Fruit fly (Drosophila melanogaster) whole organism, embryonic: Measurements from ENCODE around the gene hiro.

ENCODE experiments used
- Asciz ChIP-seq: fragments of 200-800 bp; sonication (Bioruptor generic); optimal IDR thresholded peaks from 2 replicates; lab custom pipeline; 2017; ENCODE audit warnings: missing biosample characterization, mild to moderate bottlenecking, missing genetic modification characterization, missing genetic modification reagents
- BEAF-32 ChIP-seq: fragments of 200-800 bp; sonication (Bioruptor generic); optimal IDR thresholded peaks from 3 replicates; lab custom pipeline; 2017; ENCODE audit warnings: missing biosample characterization, missing genetic modification characterization, mild to moderate bottlenecking, moderate library complexity, missing genetic modification reagents
- CG11398 ChIP-seq: fragments of 200-800 bp; sonication (Bioruptor generic); optimal IDR thresholded peaks from 2 replicates; lab custom pipeline; 2016; ENCODE audit warnings: missing biosample characterization, missing genetic modification characterization
- CG11456 ChIP-seq: fragments of 200-800 bp; sonication (Bioruptor generic); IDR thresholded peaks from 3 replicates; pipeline ENCODE4 v1.3.6; 2022; ENCODE audit warnings: missing biosample characterization, missing genetic modification characterization
- CG11723 ChIP-seq: fragments of 200-800 bp; sonication (Bioruptor generic); optimal IDR thresholded peaks from 2 replicates; lab custom pipeline; 2017; ENCODE audit warnings: missing biosample characterization, mild to moderate bottlenecking, missing genetic modification characterization
- CG12104 ChIP-seq: fragments of 200-800 bp; sonication (Bioruptor generic); optimal IDR thresholded peaks from 3 replicates; lab custom pipeline; 2016; ENCODE audit warnings: missing biosample characterization, missing genetic modification characterization
- CG15269 ChIP-seq: fragments of 200-800 bp; sonication (Bioruptor generic); optimal IDR thresholded peaks from 2 replicates; lab custom pipeline; 2018; ENCODE audit warnings: missing biosample characterization, mild to moderate bottlenecking, missing genetic modification characterization, moderate library complexity
- CG1602 ChIP-seq: fragments of 200-800 bp; sonication (Bioruptor generic); optimal IDR thresholded peaks from 3 replicates; lab custom pipeline; 2016; ENCODE audit warnings: missing biosample characterization, missing genetic modification characterization
- CG17328 ChIP-seq: fragments of 200-800 bp; sonication (Bioruptor generic); IDR thresholded peaks from 2 replicates; pipeline ENCODE4 v1.3.6; 2022; ENCODE audit warnings: missing biosample characterization, missing genetic modification characterization
- CG17359 ChIP-seq: fragments of 200-800 bp; sonication (Bioruptor generic); optimal IDR thresholded peaks from 3 replicates; lab custom pipeline; 2018; ENCODE audit warnings: missing biosample characterization, mild to moderate bottlenecking, missing genetic modification characterization, moderate library complexity
- CG2129 ChIP-seq: fragments of 200-800 bp; sonication (Bioruptor generic); IDR thresholded peaks from 2 replicates; pipeline ENCODE4 v1.3.6; 2022; ENCODE audit warnings: missing biosample characterization, missing genetic modification characterization; ENCODE audit not compliant: partially characterized antibody
- CG2678 ChIP-seq: fragments of 200-800 bp; sonication (Bioruptor generic); optimal IDR thresholded peaks from 3 replicates; lab custom pipeline; 2019; ENCODE audit warnings: missing biosample characterization, mild to moderate bottlenecking, missing genetic modification characterization, moderate library complexity
- CG33557 ChIP-seq: fragments of 200-800 bp; sonication (Bioruptor generic); optimal IDR thresholded peaks from 2 replicates; lab custom pipeline; 2019; ENCODE audit warnings: missing biosample characterization, mild to moderate bottlenecking, missing genetic modification characterization, moderate library complexity
- CG34376 ChIP-seq: fragments of 200-800 bp; sonication (Bioruptor generic); optimal IDR thresholded peaks from 2 replicates; lab custom pipeline; 2018; ENCODE audit warnings: missing biosample characterization, mild to moderate bottlenecking, missing genetic modification characterization
- CG4282 ChIP-seq: fragments of 200-800 bp; sonication (Bioruptor generic); optimal IDR thresholded peaks from 2 replicates; lab custom pipeline; 2016; ENCODE audit warnings: missing biosample characterization, missing genetic modification characterization
- CG6654 ChIP-seq: fragments of 200-800 bp; sonication (Bioruptor generic); optimal IDR thresholded peaks from 2 replicates; lab custom pipeline; 2017; ENCODE audit warnings: missing biosample characterization, mild to moderate bottlenecking, missing genetic modification characterization
- CG8281 ChIP-seq: fragments of 200-800 bp; sonication (Bioruptor generic); optimal IDR thresholded peaks from 2 replicates; lab custom pipeline; 2018; ENCODE audit warnings: missing biosample characterization, mild to moderate bottlenecking, missing genetic modification characterization, moderate library complexity
- CG9876 ChIP-seq: fragments of 200-800 bp; sonication (Bioruptor generic); optimal IDR thresholded peaks from 2 replicates; lab custom pipeline; 2016; ENCODE audit warnings: missing biosample characterization, missing genetic modification characterization
- CG9932 ChIP-seq: fragments of 200-800 bp; sonication (Bioruptor generic); IDR thresholded peaks from 2 replicates; pipeline ENCODE4 v1.3.6; 2022; ENCODE audit warnings: missing biosample characterization, missing genetic modification characterization
- D ChIP-seq, 2 experiments: fragments of 200-800 bp in 1 of 2; fragments of >200 bp in 1 of 2; sonication (Bioruptor generic) in 1 of 2; optimal IDR thresholded peaks; 2 replicates in 1 of 2; 3 replicates in 1 of 2; lab custom pipeline; 2017; ENCODE audit warnings: mild to moderate bottlenecking in 1 of 2, missing biosample characterization in 1 of 2, missing genetic modification characterization in 1 of 2, missing genetic modification reagents in 1 of 2
- Dp ChIP-seq: fragments of 200-800 bp; sonication (Bioruptor generic); optimal IDR thresholded peaks from 2 replicates; lab custom pipeline; 2018; ENCODE audit warnings: missing biosample characterization, mild to moderate bottlenecking, missing genetic modification characterization, moderate library complexity
- Dref ChIP-seq: fragments of 200-800 bp; sonication (Bioruptor generic); IDR thresholded peaks from 2 replicates; pipeline ENCODE4 v1.3.6; 2022; ENCODE audit warnings: missing biosample characterization, missing genetic modification characterization
- HLHmδ ChIP-seq: fragments of 200-800 bp; sonication (Bioruptor generic); optimal IDR thresholded peaks from 2 replicates; lab custom pipeline; 2018; ENCODE audit warnings: missing biosample characterization, mild to moderate bottlenecking, missing genetic modification characterization, moderate library complexity
- Rfx ChIP-seq: fragments of 200-800 bp; sonication (Bioruptor generic); IDR thresholded peaks from 2 replicates; pipeline ENCODE4 v1.3.6; 2022; ENCODE audit warnings: missing biosample characterization, missing genetic modification characterization
- Trl ChIP-seq, 3 experiments: fragments of >200 bp in 2 of 3; fragments of 200-800 bp in 1 of 3; sonication (Bioruptor generic) in 1 of 3; optimal IDR thresholded peaks; 2 replicates in 1 of 3; 3 replicates in 2 of 3; lab custom pipeline; 2016 to 2017; ENCODE audit warnings: missing biosample characterization in 1 of 3, missing genetic modification characterization in 1 of 3
- ash1 ChIP-seq: fragments of 200-800 bp; sonication (Bioruptor generic); optimal IDR thresholded peaks from 2 replicates; lab custom pipeline; 2018; ENCODE audit warnings: missing biosample characterization, mild to moderate bottlenecking, missing genetic modification characterization
- ato ChIP-seq: fragments of 200-800 bp; sonication (Bioruptor generic); IDR thresholded peaks from 2 replicates; pipeline ENCODE4 v1.3.6; 2022; ENCODE audit warnings: missing biosample characterization, missing genetic modification characterization; ENCODE audit not compliant: partially characterized antibody
- az2 ChIP-seq: fragments of 200-800 bp; sonication (Bioruptor generic); optimal IDR thresholded peaks from 3 replicates; lab custom pipeline; 2016; ENCODE audit warnings: missing biosample characterization, missing genetic modification characterization
- cato ChIP-seq: fragments of 200-800 bp; sonication (Bioruptor generic); optimal IDR thresholded peaks from 2 replicates; lab custom pipeline; 2016; ENCODE audit warnings: missing biosample characterization, missing genetic modification characterization, borderline replicate concordance
- croc ChIP-seq: fragments of 200-800 bp; sonication (Bioruptor generic); conservative IDR thresholded peaks from 3 replicates; pipeline ENCODE4 v1.3.6; 2022; ENCODE audit warnings: missing biosample characterization, missing genetic modification characterization
- eyg ChIP-seq: fragments of 200-800 bp; sonication (Bioruptor generic); optimal IDR thresholded peaks from 3 replicates; lab custom pipeline; 2016; ENCODE audit warnings: missing biosample characterization, missing genetic modification characterization
- gro ChIP-seq: fragments of 200-800 bp; sonication (Bioruptor generic); optimal IDR thresholded peaks from 2 replicates; lab custom pipeline; 2016; ENCODE audit warnings: missing biosample characterization, missing genetic modification characterization
- gsb-n ChIP-seq: fragments of 200-800 bp; sonication (Bioruptor generic); optimal IDR thresholded peaks from 3 replicates; lab custom pipeline; 2018; ENCODE audit warnings: missing biosample characterization, mild to moderate bottlenecking, missing genetic modification characterization
- ham ChIP-seq: fragments of 200-800 bp; sonication (Bioruptor generic); IDR thresholded peaks from 2 replicates; pipeline ENCODE4 v1.3.6; 2022; ENCODE audit warnings: missing biosample characterization, missing genetic modification characterization
- knrl ChIP-seq: fragments of 200-800 bp; sonication (Bioruptor generic); IDR thresholded peaks from 3 replicates; pipeline ENCODE4 v1.3.6; 2022; ENCODE audit warnings: missing biosample characterization, missing genetic modification characterization; ENCODE audit not compliant: partially characterized antibody
- lov ChIP-seq, 2 experiments: fragments of 200-800 bp in 1 of 2; fragments of >200 bp in 1 of 2; sonication (Bioruptor generic) in 1 of 2; IDR thresholded peaks in 1 of 2; optimal IDR thresholded peaks in 1 of 2; 2 replicates in 1 of 2; 3 replicates in 1 of 2; pipeline versions ENCODE4 v1.3.6 to Lab custom; 2017 to 2022; ENCODE audit warnings: missing biosample characterization in 1 of 2, missing genetic modification characterization in 1 of 2
- mam ChIP-seq: fragments of 200-800 bp; sonication (Bioruptor generic); optimal IDR thresholded peaks from 3 replicates; lab custom pipeline; 2016; ENCODE audit warnings: missing biosample characterization, missing genetic modification characterization
- otp ChIP-seq: fragments of 200-800 bp; sonication (Bioruptor generic); IDR thresholded peaks from 3 replicates; pipeline ENCODE4, ENCODE4 v1.3.6; 2022; ENCODE audit warnings: missing biosample characterization, missing genetic modification characterization
- psq ChIP-seq: fragments of 200-800 bp; sonication (Bioruptor generic); optimal IDR thresholded peaks from 2 replicates; lab custom pipeline; 2017; ENCODE audit warnings: missing biosample characterization, missing genetic modification characterization
- scrt ChIP-seq: fragments of 200-800 bp; sonication (Bioruptor generic); optimal IDR thresholded peaks from 2 replicates; lab custom pipeline; 2018; ENCODE audit warnings: missing biosample characterization, mild to moderate bottlenecking, missing genetic modification characterization, moderate library complexity
- sima ChIP-seq: fragments of 200-800 bp; sonication (Bioruptor generic); optimal IDR thresholded peaks from 2 replicates; lab custom pipeline; 2016; ENCODE audit warnings: missing biosample characterization, missing genetic modification characterization
- sob ChIP-seq: fragments of 200-800 bp; sonication (Bioruptor generic); IDR thresholded peaks from 2 replicates; pipeline ENCODE4 v1.3.6; 2022; ENCODE audit warnings: missing biosample characterization, missing genetic modification characterization
- sug ChIP-seq: fragments of 200-800 bp; optimal IDR thresholded peaks from 2 replicates; lab custom pipeline; 2019; ENCODE audit warnings: missing biosample characterization, mild to moderate bottlenecking, missing genetic modification characterization, moderate library complexity
- tna ChIP-seq: fragments of 200-800 bp; sonication (Bioruptor generic); IDR thresholded peaks from 2 replicates; pipeline ENCODE4 v1.3.6; 2022; ENCODE audit warnings: missing biosample characterization, missing genetic modification characterization; ENCODE audit not compliant: partially characterized antibody
- ttk ChIP-seq: fragments of 200-800 bp; sonication (Bioruptor generic); IDR thresholded peaks from 2 replicates; pipeline ENCODE4 v2.1.2; 2022; ENCODE audit warnings: missing biosample characterization, missing genetic modification characterization
- twi ChIP-seq: fragments of 200-800 bp; optimal IDR thresholded peaks from 2 replicates; lab custom pipeline; 2019; ENCODE audit warnings: missing biosample characterization, mild to moderate bottlenecking, missing genetic modification characterization, moderate library complexity
- vnd ChIP-seq: fragments of 200-800 bp; sonication (Bioruptor generic); IDR thresholded peaks from 3 replicates; pipeline ENCODE4 v1.3.6; 2022; ENCODE audit warnings: missing biosample characterization, missing genetic modification characterization; ENCODE audit not compliant: partially characterized antibody

hiro gene

DNA sequence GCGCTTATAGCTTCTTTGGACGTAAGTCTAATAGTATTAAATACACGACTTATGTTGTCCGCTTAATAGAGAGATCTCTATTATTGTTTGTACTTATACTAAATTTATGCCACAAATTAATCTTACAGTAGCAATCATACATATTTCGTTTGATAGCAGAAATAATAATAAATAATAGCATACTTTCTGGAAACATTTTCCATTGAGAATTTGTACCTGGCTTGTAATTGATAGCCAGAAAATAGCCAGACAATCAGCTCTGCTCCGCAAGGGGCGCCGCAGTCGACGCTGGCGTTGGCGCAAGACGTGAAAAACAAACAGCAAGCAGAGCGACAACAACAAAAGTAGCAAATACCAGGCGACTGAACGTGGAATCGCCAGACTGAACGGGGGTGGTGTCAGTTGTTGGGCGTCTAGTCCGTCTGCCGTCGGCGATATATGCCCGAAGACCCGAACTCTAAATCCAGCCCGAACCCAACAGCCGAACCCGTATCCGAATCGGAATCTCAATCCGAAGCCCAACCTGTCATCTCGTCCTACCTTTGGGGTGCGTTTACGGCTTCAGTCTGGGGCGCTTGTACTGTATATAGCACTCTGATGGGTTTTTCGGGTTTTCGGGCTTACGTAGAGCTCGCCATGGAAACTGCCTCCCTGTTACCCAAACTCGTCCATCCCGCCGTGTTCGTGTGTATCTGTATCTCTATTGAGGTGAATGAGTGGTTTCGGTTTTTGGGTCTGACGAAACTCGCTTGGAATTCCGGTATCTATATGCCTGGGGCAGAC lies 11.8 kb upstream of the hiro start (continued):
- no peak for TF ChIP-seq CG11398
- TF ChIP-seq croc (GFP tag; lab: Robert Waterston, UW), result no peak
- no peak for TF ChIP-seq CG34376
- TF ChIP-seq CG17328 (GFP tag; lab: Robert Waterston, UW), result no peak
- no peak for TF ChIP-seq Asciz (GFP tag; lab: Kevin White, UChicago)
- TF ChIP-seq eyg, result no peak
- TF ChIP-seq mam, result peak; percentile 30
- no peak for TF ChIP-seq tna (GFP tag; lab: Robert Waterston, UW)
- TF ChIP-seq Trl (optimal IDR thresholded peaks at IDR 0.05; lab: Kevin White, UChicago), result no peak
- no peak for TF ChIP-seq Trl (GFP tag; optimal IDR thresholded peaks at IDR 0.05; lab: Kevin White, UChicago)
- no peak for TF ChIP-seq psq (GFP tag; lab: Kevin White, UChicago)
- TF ChIP-seq CG9876 (GFP tag; lab: Kevin White, UChicago), result no peak
- peak; percentile 29 for TF ChIP-seq cato (GFP tag; lab: Kevin White, UChicago)
- TF ChIP-seq CG9932, result no peak; the same call in 1 of the 2 replicates
- peak; percentile 40 for TF ChIP-seq CG15269
- TF ChIP-seq vnd (GFP tag; lab: Robert Waterston, UW), result no peak
- TF ChIP-seq CG11456 (GFP tag; lab: Robert Waterston, UW), result no peak
- no peak for TF ChIP-seq BEAF-32 (GFP tag; lab: Kevin White, UChicago)
- peak; percentile 12 for TF ChIP-seq CG33557
- TF ChIP-seq sima (GFP tag; lab: Kevin White, UChicago), result no peak
- no peak for TF ChIP-seq Dp (GFP tag; lab: Kevin White, UChicago)
- TF ChIP-seq CG2678 (tag; lab: Kevin White, UChicago), result peak; percentile 62
- no peak for TF ChIP-seq CG17359 (tag; lab: Kevin White, UChicago)
- no peak; the same call in none of the 2 replicates for TF ChIP-seq Rfx
- 0 out of 2 replicates have a peak, but pooled peaks have one; percentile 23 for TF ChIP-seq sob (GFP tag; lab: Robert Waterston, UW)
- TF ChIP-seq CG4282, result no peak
- no peak for TF ChIP-seq gro
- TF ChIP-seq sug (tag; lab: Kevin White, UChicago), result peak; percentile 54
- no peak for TF ChIP-seq ato (GFP tag; lab: Robert Waterston, UW)
- no peak for TF ChIP-seq CG8281 (tag; lab: Kevin White, UChicago)
- TF ChIP-seq gsb-n, result no peak
- peak; percentile 61 for TF ChIP-seq scrt (GFP tag; lab: Kevin White, UChicago)
- peak; percentile 54 for TF ChIP-seq az2
- TF ChIP-seq knrl (GFP tag; lab: Robert Waterston, UW), result no peak
- TF ChIP-seq ash1 (GFP tag; lab: Kevin White, UChicago), result no peak
- no peak for TF ChIP-seq HLHmδ (GFP tag; lab: Kevin White, UChicago)
- no peak for TF ChIP-seq D (optimal IDR thresholded peaks at IDR 0.05; lab: Kevin White, UChicago)
- peak; percentile 46 for TF ChIP-seq D (GFP tag; optimal IDR thresholded peaks at IDR 0.05; lab: Kevin White, UChicago)
- peak; percentile 15 for TF ChIP-seq twi (tag; lab: Kevin White, UChicago)
- no peak for TF ChIP-seq CG11723 (GFP tag; lab: Kevin White, UChicago)
- peak; percentile 36; the same call in 1 of the 2 replicates for TF ChIP-seq ttk (GFP tag; lab: Robert Waterston, UW)
- TF ChIP-seq Dref (GFP tag; lab: Robert Waterston, UW), result no peak
- no peak for TF ChIP-seq CG6654 (GFP tag; lab: Kevin White, UChicago)
- TF ChIP-seq CG1602 (GFP tag; lab: Kevin White, UChicago), result peak; percentile 63
- TF ChIP-seq CG2129 (GFP tag; lab: Robert Waterston, UW), result no peak
- TF ChIP-seq CG12104 (GFP tag; lab: Kevin White, UChicago), result peak; percentile 13
- no peak for TF ChIP-seq lov (optimal IDR thresholded peaks at IDR 0.05; lab: Kevin White, UChicago)
- TF ChIP-seq lov (GFP tag; IDR thresholded peaks at IDR 0.05; lab: Robert Waterston, UW), result 0 out of 3 replicates have a peak, but pooled peaks have one; percentile 49
- no peak for TF ChIP-seq otp (GFP tag; lab: Robert Waterston, UW)
- TF ChIP-seq ham (GFP tag; lab: Robert Waterston, UW), result no peak
